Fruit fly (Drosophila melanogaster): ENCODE data around the gene CG3434.

Gene CG3434

DNA sequence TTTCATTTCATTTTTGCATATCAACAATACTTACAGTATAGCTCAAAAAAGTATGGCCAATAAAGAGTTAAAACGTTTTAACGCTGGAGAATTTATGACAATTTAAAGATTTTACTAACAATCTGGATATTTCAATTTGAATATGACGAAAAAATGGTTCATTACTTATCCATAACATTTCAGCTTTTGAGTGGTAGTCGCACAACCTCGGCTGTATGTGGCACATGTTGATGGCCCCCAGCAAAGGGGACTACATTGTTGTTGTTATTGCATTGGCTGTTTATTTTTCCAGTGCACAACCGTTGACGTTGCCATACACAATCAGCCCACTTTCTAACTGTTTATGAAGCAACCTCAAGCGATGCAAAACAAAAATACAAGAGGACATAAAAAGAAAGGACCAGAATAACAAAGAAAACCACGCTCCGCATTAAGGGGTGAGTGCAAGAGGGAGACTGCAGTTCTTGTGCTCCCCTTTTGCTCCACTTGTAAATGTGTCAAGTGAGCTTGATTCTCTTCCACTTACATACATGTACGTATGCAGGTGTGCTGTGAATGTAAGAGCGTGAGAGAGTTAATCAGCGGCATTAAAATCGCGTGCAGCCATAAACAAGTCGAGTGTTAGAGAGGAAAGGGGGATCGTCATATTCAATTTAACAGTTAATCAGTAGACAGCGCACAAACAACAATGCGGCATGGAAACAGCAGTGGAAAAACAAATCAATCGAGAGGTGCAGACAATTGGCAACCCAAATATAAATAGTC lies 40.4 kb downstream of the CG3434 start:
- peak; percentile 95 for TF ChIP-seq CG11617 (GFP tag; optimal IDR thresholded peaks at IDR 0.05)
- peak; percentile 96 for TF ChIP-seq CG33017 (tag; optimal IDR thresholded peaks at IDR 0.05)
- TF ChIP-seq kay (GFP tag; ENCODE audit: borderline replicate concordance), result peak; percentile 96
- peak; percentile 87 for TF ChIP-seq Crg-1 (GFP tag; optimal IDR thresholded peaks at IDR 0.05)
- TF ChIP-seq cic (GFP tag; optimal IDR thresholded peaks at IDR 0.05), result peak; percentile 87
- peak; percentile 88 for TF ChIP-seq CG12768 (GFP tag; optimal IDR thresholded peaks at IDR 0.05)
- peak; percentile 84 for TF ChIP-seq CG1620 (GFP tag; optimal IDR thresholded peaks at IDR 0.05)
- peak; percentile 94 for TF ChIP-seq tj (GFP tag; optimal IDR thresholded peaks at IDR 0.05)
- peak; percentile 98 for TF ChIP-seq bab1 (GFP tag; optimal IDR thresholded peaks at IDR 0.05)
- peak; percentile 95 for TF ChIP-seq CG7045 (GFP tag; optimal IDR thresholded peaks at IDR 0.05)
- TF ChIP-seq CG5204 (GFP tag; optimal IDR thresholded peaks at IDR 0.05), result peak; percentile 89
- TF ChIP-seq Hr96 (GFP tag; optimal IDR thresholded peaks at IDR 0.05), result peak; percentile 80
- TF ChIP-seq Clk (GFP tag; optimal IDR thresholded peaks at IDR 0.05), result peak; percentile 61
- TF ChIP-seq pad (GFP tag; optimal IDR thresholded peaks at IDR 0.05), result peak; percentile 92
- TF ChIP-seq Mnt (GFP tag; optimal IDR thresholded peaks at IDR 0.05), result peak; percentile 89
- TF ChIP-seq ovo (GFP tag; optimal IDR thresholded peaks at IDR 0.05), result peak; percentile 84
- TF ChIP-seq toe (GFP tag; optimal IDR thresholded peaks at IDR 0.05), result peak; percentile 58
- TF ChIP-seq CG14711 (tag; optimal IDR thresholded peaks at IDR 0.05), result peak; percentile 91
- no peak for TF ChIP-seq cnc (optimal IDR thresholded peaks at IDR 0.05)
- TF ChIP-seq CG7101 (tag; optimal IDR thresholded peaks at IDR 0.05), result peak; percentile 95

dm6 chr3L:9419328-9419727 lies 41.3 kb downstream of the CG3434 start:
- no peak for TF ChIP-seq cic (GFP tag; optimal IDR thresholded peaks at IDR 0.05)
- TF ChIP-seq kay (GFP tag; ENCODE audit: borderline replicate concordance), result no peak
- TF ChIP-seq CG7101 (tag; optimal IDR thresholded peaks at IDR 0.05), result no peak
- no peak for TF ChIP-seq CG14711 (tag; optimal IDR thresholded peaks at IDR 0.05)
- no peak for TF ChIP-seq ovo (GFP tag; optimal IDR thresholded peaks at IDR 0.05)
- TF ChIP-seq CG33017 (tag; optimal IDR thresholded peaks at IDR 0.05), result no peak
- TF ChIP-seq cnc (optimal IDR thresholded peaks at IDR 0.05), result peak; percentile 40 to 63
- TF ChIP-seq toe (GFP tag; optimal IDR thresholded peaks at IDR 0.05), result no peak
- TF ChIP-seq tj (GFP tag; optimal IDR thresholded peaks at IDR 0.05), result peak; percentile 54
- no peak for TF ChIP-seq Mnt (GFP tag; optimal IDR thresholded peaks at IDR 0.05)
- TF ChIP-seq pad (GFP tag; optimal IDR thresholded peaks at IDR 0.05), result no peak
- peak; percentile 24 for TF ChIP-seq CG12768 (GFP tag; optimal IDR thresholded peaks at IDR 0.05)
- no peak for TF ChIP-seq CG1620 (GFP tag; optimal IDR thresholded peaks at IDR 0.05)
- TF ChIP-seq Hr96 (GFP tag; optimal IDR thresholded peaks at IDR 0.05), result peak; percentile 38
- TF ChIP-seq bab1 (GFP tag; optimal IDR thresholded peaks at IDR 0.05), result peak; percentile 41
- TF ChIP-seq CG5204 (GFP tag; optimal IDR thresholded peaks at IDR 0.05), result peak; percentile 35
- TF ChIP-seq Crg-1 (GFP tag; optimal IDR thresholded peaks at IDR 0.05), result no peak
- no peak for TF ChIP-seq CG7045 (GFP tag; optimal IDR thresholded peaks at IDR 0.05)
- TF ChIP-seq Clk (GFP tag; optimal IDR thresholded peaks at IDR 0.05), result no peak
- no peak for TF ChIP-seq CG11617 (GFP tag; optimal IDR thresholded peaks at IDR 0.05)

DNA sequence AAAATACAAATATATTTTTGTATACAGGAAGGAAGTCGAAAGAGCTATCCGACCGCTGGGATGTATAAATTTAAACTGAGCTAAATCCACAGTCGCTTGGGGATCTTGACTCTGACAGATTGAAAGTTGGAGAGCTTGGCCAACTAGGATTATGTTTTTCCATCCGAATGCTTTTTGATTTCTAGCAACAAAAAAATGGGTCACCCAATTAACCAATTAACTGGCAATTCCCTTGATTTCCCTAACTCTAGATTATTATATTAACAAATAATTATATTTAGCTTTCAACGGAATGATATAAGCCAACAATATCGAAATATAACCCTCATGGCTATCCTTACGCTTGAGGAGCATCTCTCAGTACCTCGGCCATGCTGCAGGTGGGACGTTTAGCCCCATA lies 43.3 kb downstream of the CG3434 start, which contains the start of gene CG3982:
CG3982 (minus strand) TSS at position 101 of the 400 bp plus-strand sequence.
- TF ChIP-seq CG33017 (tag; optimal IDR thresholded peaks at IDR 0.05) (no peak), Mnt (GFP tag; optimal IDR thresholded peaks at IDR 0.05) (no peak)

dm6 chr3L:9410754-9411423 lies 49.7 kb downstream of the CG3434 start, which contains the start of the genes CG4022 and Cpsf5:
Gene CG4022, minus strand, starts transcription at chr3L:9410832.
Gene Cpsf5, plus strand, starts transcription at chr3L:9411038.
- TF ChIP-seq ovo (GFP tag; optimal IDR thresholded peaks at IDR 0.05) (peak; percentile 74), CG12768 (GFP tag; optimal IDR thresholded peaks at IDR 0.05) (peak; percentile 78), CG7045 (GFP tag; optimal IDR thresholded peaks at IDR 0.05) (peak; percentile 83), toe (GFP tag; optimal IDR thresholded peaks at IDR 0.05) (peak; percentile 91), cic (GFP tag; optimal IDR thresholded peaks at IDR 0.05) (peak; percentile 66), CG11617 (GFP tag; optimal IDR thresholded peaks at IDR 0.05) (peak; percentile 90), tj (GFP tag; optimal IDR thresholded peaks at IDR 0.05) (peak; percentile 72), CG7101 (tag; optimal IDR thresholded peaks at IDR 0.05) (peak; percentile 88), bab1 (GFP tag; optimal IDR thresholded peaks at IDR 0.05) (peak; percentile 80), kay (GFP tag; ENCODE audit: borderline replicate concordance) (peak; percentile 87), Crg-1 (GFP tag; optimal IDR thresholded peaks at IDR 0.05) (peak; percentile 77), Clk (GFP tag; optimal IDR thresholded peaks at IDR 0.05) (peak; percentile 62), CG14711 (tag; optimal IDR thresholded peaks at IDR 0.05) (peak; percentile 85), pad (GFP tag; optimal IDR thresholded peaks at IDR 0.05) (peak; percentile 61), Hr96 (GFP tag; optimal IDR thresholded peaks at IDR 0.05) (no peak), CG5204 (GFP tag; optimal IDR thresholded peaks at IDR 0.05) (no peak), CG1620 (GFP tag; optimal IDR thresholded peaks at IDR 0.05) (peak; percentile 84), CG33017 (tag; optimal IDR thresholded peaks at IDR 0.05) (peak; percentile 84), cnc (optimal IDR thresholded peaks at IDR 0.05) (no peak), Mnt (GFP tag; optimal IDR thresholded peaks at IDR 0.05) (peak; percentile 89)

DNA sequence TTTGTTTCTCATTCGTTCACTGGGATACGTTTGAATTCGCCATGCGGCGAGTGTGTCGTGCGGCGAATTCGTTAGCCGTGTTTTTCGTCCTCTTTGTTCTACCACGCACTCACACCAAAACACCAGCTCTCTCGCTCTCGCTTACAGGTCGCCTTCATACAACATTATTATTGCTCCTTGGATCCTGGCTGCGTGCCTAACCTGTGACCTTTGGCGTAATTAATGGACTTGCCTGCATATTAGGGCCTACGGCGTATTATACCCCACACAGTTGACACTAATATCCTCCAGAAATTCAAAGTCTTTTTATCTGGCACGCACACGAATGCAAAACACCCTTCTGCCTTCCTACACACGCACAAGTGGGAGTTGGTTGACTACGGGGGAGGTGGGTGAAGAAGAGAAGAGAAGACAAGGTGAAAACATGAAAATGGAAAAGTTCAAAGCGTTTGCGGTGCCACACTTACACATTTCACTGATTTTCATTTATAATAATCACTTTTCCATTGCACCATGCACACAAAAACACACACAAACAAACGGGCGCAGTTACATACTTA lies 50.5 kb downstream of the CG3434 start:
- TF ChIP-seq CG12768 (GFP tag; optimal IDR thresholded peaks at IDR 0.05) (no peak), tj (GFP tag; optimal IDR thresholded peaks at IDR 0.05) (no peak), Clk (GFP tag; optimal IDR thresholded peaks at IDR 0.05) (no peak), Crg-1 (GFP tag; optimal IDR thresholded peaks at IDR 0.05) (no peak), CG14711 (tag; optimal IDR thresholded peaks at IDR 0.05) (no peak), CG33017 (tag; optimal IDR thresholded peaks at IDR 0.05) (no peak), CG1620 (GFP tag; optimal IDR thresholded peaks at IDR 0.05) (no peak), CG7101 (tag; optimal IDR thresholded peaks at IDR 0.05) (no peak), pad (GFP tag; optimal IDR thresholded peaks at IDR 0.05) (no peak), kay (GFP tag; ENCODE audit: borderline replicate concordance) (no peak), CG11617 (GFP tag; optimal IDR thresholded peaks at IDR 0.05) (no peak), toe (GFP tag; optimal IDR thresholded peaks at IDR 0.05) (no peak), cic (GFP tag; optimal IDR thresholded peaks at IDR 0.05) (no peak), cnc (optimal IDR thresholded peaks at IDR 0.05) (no peak), Hr96 (GFP tag; optimal IDR thresholded peaks at IDR 0.05) (no peak), Mnt (GFP tag; optimal IDR thresholded peaks at IDR 0.05) (no peak), CG7045 (GFP tag; optimal IDR thresholded peaks at IDR 0.05) (no peak)

Data from whole organism, adult.